Fruit fly (Drosophila melanogaster) whole organism: ENCODE data around the gene ec.

Experiments
- CG8478 ChIP-seq: fragments of >200 bp; optimal IDR thresholded peaks from 2 replicates; lab custom pipeline; 2018; ENCODE audit warnings: inconsistent platforms
- Dll ChIP-seq: fragments of >200 bp; optimal IDR thresholded peaks from 2 replicates; lab custom pipeline; 2017
- EcR ChIP-seq, 2 experiments: fragments of >200 bp; optimal IDR thresholded peaks; 2 replicates each; lab custom pipeline; 2017; ENCODE audit warnings: missing biosample characterization in 2 of 2, missing genetic modification characterization in 2 of 2, missing genetic modification reagents in 2 of 2
- psq ChIP-seq: fragments of >200 bp; optimal IDR thresholded peaks from 2 replicates; lab custom pipeline; 2017

dm6 chrX:3762914-3763489, 48.5 kb upstream of the ec start:
- no peak for TF ChIP-seq CG8478
- no peak for TF ChIP-seq EcR (GFP tag; optimal IDR thresholded peaks at IDR 0.05; lab: Kevin White, UChicago)
- no peak for TF ChIP-seq Dll (lab: Kevin White, UChicago)
- TF ChIP-seq psq (lab: Kevin White, UChicago), result no peak
